Worm (Caenorhabditis elegans): Measurements from ENCODE around the gene T25E4.1.

Gene T25E4.1

ce11 chrII:5574925-5575324 lies 3.2 kb upstream of the T25E4.1 start (continued):
- TF ChIP-seq zip-2 (tag; optimal IDR thresholded peaks at IDR 0.05) (peak; percentile 3), D1046.2 (GFP tag; IDR thresholded peaks at IDR 0.05) (no peak), mdl-1 (tag; optimal IDR thresholded peaks at IDR 0.05) (no peak), mdt-29 (GFP tag; IDR thresholded peaks at IDR 0.05) (0 out of 2 replicates have a peak, but pooled peaks have one; percentile 7), lin-38 (GFP tag; IDR thresholded peaks at IDR 0.05) (peak; percentile 28), F49E8.2 (tag; optimal IDR thresholded peaks at IDR 0.05; ENCODE audit: borderline replicate concordance) (no peak), mxl-3 (GFP tag; optimal IDR thresholded peaks at IDR 0.05) (no peak), T26A8.4 (GFP tag; IDR thresholded peaks at IDR 0.05) (peak; percentile 60; the same call in 1 of the 2 replicates), hif-1 (tag; optimal IDR thresholded peaks at IDR 0.05) (no peak), nhr-42 (GFP tag; IDR thresholded peaks at IDR 0.05) (no peak), dmd-6 (GFP tag; IDR thresholded peaks at IDR 0.05) (peak; percentile 38), nhr-48 (tag; optimal IDR thresholded peaks at IDR 0.05) (no peak), ceh-20 (GFP tag; IDR thresholded peaks at IDR 0.05) (no peak), rbr-2 (tag; optimal IDR thresholded peaks at IDR 0.05) (no peak), lin-39 (tag; optimal IDR thresholded peaks at IDR 0.05) (no peak), ctbp-1 (GFP tag; IDR thresholded peaks at IDR 0.05) (0 out of 2 replicates have a peak, but pooled peaks have one; percentile 15), lsy-2 (tag; optimal IDR thresholded peaks at IDR 0.05) (peak in 1 of 2 experiments; percentile 30), dve-1 (tag; optimal IDR thresholded peaks at IDR 0.05; ENCODE audit: insufficient read depth) (peak; percentile 17), ztf-7 (tag; optimal IDR thresholded peaks at IDR 0.05) (no peak), dpl-1 (GFP tag; optimal IDR thresholded peaks at IDR 0.05) (no peak), snpc-1.2 (GFP tag; IDR thresholded peaks at IDR 0.05) (no peak), egl-27 (tag; optimal IDR thresholded peaks at IDR 0.05) (no peak), nhr-237 (tag; optimal IDR thresholded peaks at IDR 0.05) (no peak)

- TF ChIP-seq hmg-1.1 (GFP tag; IDR thresholded peaks at IDR 0.05) (peak; percentile 80), duxl-1 (tag; optimal IDR thresholded peaks at IDR 0.05; ENCODE audit: poor library complexity) (peak; percentile 41), nhr-28 (tag; optimal IDR thresholded peaks at IDR 0.05) (peak; percentile 18), nhr-41 (GFP tag; IDR thresholded peaks at IDR 0.05) (no peak), zfp-2 (tag; optimal IDR thresholded peaks at IDR 0.05) (no peak), nhr-111 (GFP tag; optimal IDR thresholded peaks at IDR 0.05) (no peak), nhr-102 (tag; optimal IDR thresholded peaks at IDR 0.05) (peak; percentile 56), nhr-48 (tag; optimal IDR thresholded peaks at IDR 0.05) (no peak), nhr-10 (tag; optimal IDR thresholded peaks at IDR 0.05) (no peak), ceh-20 (GFP tag; IDR thresholded peaks at IDR 0.05) (peak; percentile 46; the same call in 1 of the 2 replicates), spr-3 (GFP tag; optimal IDR thresholded peaks at IDR 0.05) (peak; percentile 40), cey-2 (tag; optimal IDR thresholded peaks at IDR 0.05; ENCODE audit: borderline replicate concordance, insufficient read depth) (no peak), D1046.2 (GFP tag; IDR thresholded peaks at IDR 0.05) (0 out of 2 replicates have a peak, but pooled peaks have one; percentile 53), spr-1 (tag; optimal IDR thresholded peaks at IDR 0.05) (peak; percentile 11), nhr-25 (tag; optimal IDR thresholded peaks at IDR 0.05; ENCODE audit: borderline replicate concordance, insufficient read depth) (no peak), snpc-1.2 (GFP tag; IDR thresholded peaks at IDR 0.05) (no peak), vab-7 (GFP tag; IDR thresholded peaks at IDR 0.05) (peak; percentile 67; the same call in 1 of the 2 replicates), set-16 (GFP tag; IDR thresholded peaks at IDR 0.05) (no peak), php-3 (GFP tag; IDR thresholded peaks at IDR 0.05) (peak; percentile 57; the same call in 1 of the 2 replicates), Y5F2A.4 (GFP tag; optimal IDR thresholded peaks at IDR 0.05) (peak; percentile 34), pqm-1 (tag; optimal IDR thresholded peaks at IDR 0.05) (no peak), F26F4.8 (GFP tag; conservative IDR thresholded peaks at IDR 0.05) (no peak), lin-15B (tag; optimal IDR thresholded peaks at IDR 0.05) (no peak), F37D6.2 (tag; optimal IDR thresholded peaks at IDR 0.05) (peak; percentile 17), hlh-30 (tag; optimal IDR thresholded peaks at IDR 0.05; ENCODE audit: insufficient read depth) (peak; percentile 52), F44E2.7 (GFP tag; IDR thresholded peaks at IDR 0.05) (0 out of 2 replicates have a peak, but pooled peaks have one; percentile 64), ztf-11 (tag; optimal IDR thresholded peaks at IDR 0.05) (no peak), zag-1 (tag; optimal IDR thresholded peaks at IDR 0.05) (no peak), lim-7 (GFP tag; IDR thresholded peaks at IDR 0.05) (peak; percentile 77), aly-2 (tag; optimal IDR thresholded peaks at IDR 0.05) (no peak), lin-29 (GFP tag; IDR thresholded peaks at IDR 0.05) (no peak)
These were observed 1.1 kb upstream of the T25E4.1 start for ce11 chrII:5577060-5577459.

All from whole organism, L4 larva.